Fruit fly (Drosophila melanogaster): Measurements from ENCODE around the gene CG6321.
A peak's percentile ranks its signal among the peaks of the same experiment; 100 is the strongest.

The CG6321 gene

dm6 chr3L:11061200-11061599 lies at the start of gene CG6321, which contains the start of gene Blos2:
Gene CG6321, minus strand, starts transcription at chr3L:11061224.
Gene Blos2, plus strand, starts transcription at chr3L:11061571.
- peak; percentile 77 for TF ChIP-seq CG8301 (tag; optimal IDR thresholded peaks at IDR 0.05)
- TF ChIP-seq Pif1B (GFP tag; optimal IDR thresholded peaks at IDR 0.05), result peak; percentile 69
- TF ChIP-seq gl (tag; optimal IDR thresholded peaks at IDR 0.05), result peak; percentile 0
- TF ChIP-seq CG17806 (tag; optimal IDR thresholded peaks at IDR 0.05), result peak; percentile 75
- TF ChIP-seq Ets98B (GFP tag; IDR thresholded peaks at IDR 0.05), result peak; percentile 73
- peak; percentile 70; the same call in 2 of the 3 replicates for TF ChIP-seq CG4496 (GFP tag; IDR thresholded peaks at IDR 0.05)
- peak; percentile 77 for TF ChIP-seq CG8159 (tag; optimal IDR thresholded peaks at IDR 0.05)
- TF ChIP-seq Snoo (tag; optimal IDR thresholded peaks at IDR 0.05), result peak; percentile 58
- peak; percentile 70 for TF ChIP-seq CG15710 (tag; optimal IDR thresholded peaks at IDR 0.05)
- TF ChIP-seq CG32121 (GFP tag; IDR thresholded peaks at IDR 0.05), result peak; percentile 69
- TF ChIP-seq CG9948 (tag; optimal IDR thresholded peaks at IDR 0.05), result peak; percentile 72
- TF ChIP-seq fd96Ca (GFP tag; IDR thresholded peaks at IDR 0.05), result no peak
- no peak for TF ChIP-seq CG13204 (GFP tag; optimal IDR thresholded peaks at IDR 0.05)
- no peak for TF ChIP-seq rn (GFP tag; IDR thresholded peaks at IDR 0.05)
- peak; percentile 74 for TF ChIP-seq CG14655 (GFP tag; optimal IDR thresholded peaks at IDR 0.05)
- peak; percentile 66 for TF ChIP-seq CG34367 (tag; optimal IDR thresholded peaks at IDR 0.05)
- TF ChIP-seq CG10348 (GFP tag; IDR thresholded peaks at IDR 0.05), result no peak
- peak; percentile 69 for TF ChIP-seq Pif1A (GFP tag; optimal IDR thresholded peaks at IDR 0.05)
- no peak for TF ChIP-seq EcR (GFP tag; optimal IDR thresholded peaks at IDR 0.05)
- TF ChIP-seq CG12605 (GFP tag; IDR thresholded peaks at IDR 0.05), result peak; percentile 76
- TF ChIP-seq D1 (tag; optimal IDR thresholded peaks at IDR 0.05), result no peak

- TF ChIP-seq CG9948 (tag; optimal IDR thresholded peaks at IDR 0.05), result no peak
- no peak for TF ChIP-seq Pif1B (GFP tag; optimal IDR thresholded peaks at IDR 0.05)
- no peak for TF ChIP-seq EcR (GFP tag; optimal IDR thresholded peaks at IDR 0.05)
- no peak for TF ChIP-seq CG12605 (GFP tag; IDR thresholded peaks at IDR 0.05)
- TF ChIP-seq CG34367 (tag; optimal IDR thresholded peaks at IDR 0.05), result no peak
- TF ChIP-seq CG4496 (GFP tag; IDR thresholded peaks at IDR 0.05), result no peak
- no peak for TF ChIP-seq CG8301 (tag; optimal IDR thresholded peaks at IDR 0.05)
- TF ChIP-seq CG14655 (GFP tag; optimal IDR thresholded peaks at IDR 0.05), result no peak
- TF ChIP-seq CG10348 (GFP tag; IDR thresholded peaks at IDR 0.05), result no peak
Measured at dm6 chr3L:11109454-11109853, 48.4 kb upstream of the CG6321 start, which contains the start of the genes CG34012 and emei. Gene CG34012, minus strand, starts transcription at chr3L:11109505. Gene emei, plus strand, starts transcription at chr3L:11109690.

dm6 chr3L:11107935-11108334 lies 46.9 kb upstream of the CG6321 start, which contains the start of gene CG12522:
Gene CG12522, plus strand, starts transcription at chr3L:11108235.
- no peak for TF ChIP-seq Pif1B (GFP tag; optimal IDR thresholded peaks at IDR 0.05)
- no peak for TF ChIP-seq CG14655 (GFP tag; optimal IDR thresholded peaks at IDR 0.05)
- no peak for TF ChIP-seq gl (tag; optimal IDR thresholded peaks at IDR 0.05)
- TF ChIP-seq fd96Ca (GFP tag; IDR thresholded peaks at IDR 0.05), result no peak
- TF ChIP-seq rn (GFP tag; IDR thresholded peaks at IDR 0.05), result no peak
- no peak for TF ChIP-seq Snoo (tag; optimal IDR thresholded peaks at IDR 0.05)
- TF ChIP-seq CG4496 (GFP tag; IDR thresholded peaks at IDR 0.05), result no peak
- TF ChIP-seq CG15710 (tag; optimal IDR thresholded peaks at IDR 0.05), result no peak
- TF ChIP-seq CG13204 (GFP tag; optimal IDR thresholded peaks at IDR 0.05), result no peak
- TF ChIP-seq CG34367 (tag; optimal IDR thresholded peaks at IDR 0.05), result no peak
- TF ChIP-seq CG10348 (GFP tag; IDR thresholded peaks at IDR 0.05), result no peak

dm6 chr3L:11107432-11107831 lies 46.4 kb upstream of the CG6321 start, which contains the start of gene CG32073:
Gene CG32073, minus strand, starts transcription at chr3L:11107582.
- no peak for TF ChIP-seq Pif1A (GFP tag; optimal IDR thresholded peaks at IDR 0.05)
- no peak for TF ChIP-seq Pif1B (GFP tag; optimal IDR thresholded peaks at IDR 0.05)
- no peak for TF ChIP-seq CG34367 (tag; optimal IDR thresholded peaks at IDR 0.05)
- TF ChIP-seq CG12605 (GFP tag; IDR thresholded peaks at IDR 0.05), result no peak
- TF ChIP-seq CG15710 (tag; optimal IDR thresholded peaks at IDR 0.05), result no peak
- no peak for TF ChIP-seq Ets98B (GFP tag; IDR thresholded peaks at IDR 0.05)
- no peak for TF ChIP-seq gl (tag; optimal IDR thresholded peaks at IDR 0.05)
- no peak for TF ChIP-seq CG9948 (tag; optimal IDR thresholded peaks at IDR 0.05)
- TF ChIP-seq CG32121 (GFP tag; IDR thresholded peaks at IDR 0.05), result no peak
- TF ChIP-seq CG13204 (GFP tag; optimal IDR thresholded peaks at IDR 0.05), result no peak
- no peak for TF ChIP-seq EcR (GFP tag; optimal IDR thresholded peaks at IDR 0.05)
- TF ChIP-seq CG8301 (tag; optimal IDR thresholded peaks at IDR 0.05), result no peak
- no peak for TF ChIP-seq Snoo (tag; optimal IDR thresholded peaks at IDR 0.05)
- TF ChIP-seq CG14655 (GFP tag; optimal IDR thresholded peaks at IDR 0.05), result no peak
- no peak for TF ChIP-seq rn (GFP tag; IDR thresholded peaks at IDR 0.05)
- no peak for TF ChIP-seq CG17806 (tag; optimal IDR thresholded peaks at IDR 0.05)
- no peak for TF ChIP-seq CG4496 (GFP tag; IDR thresholded peaks at IDR 0.05)
- TF ChIP-seq CG8159 (tag; optimal IDR thresholded peaks at IDR 0.05), result no peak
- TF ChIP-seq D1 (tag; optimal IDR thresholded peaks at IDR 0.05), result no peak

- no peak for TF ChIP-seq Pif1A (GFP tag; optimal IDR thresholded peaks at IDR 0.05)
- no peak for TF ChIP-seq fd96Ca (GFP tag; IDR thresholded peaks at IDR 0.05)
- no peak for TF ChIP-seq CG13204 (GFP tag; optimal IDR thresholded peaks at IDR 0.05)
- TF ChIP-seq Pif1B (GFP tag; optimal IDR thresholded peaks at IDR 0.05), result no peak
Measured at dm6 chr3L:11103773-11104172, 42.7 kb upstream of the CG6321 start, which contains the start of gene CG32071. Gene CG32071, minus strand, starts transcription at chr3L:11103873.

dm6 chr3L:11102930-11103329 lies 41.9 kb upstream of the CG6321 start, which contains the start of gene Elo68alpha:
Gene Elo68alpha, minus strand, starts transcription at chr3L:11103030.
- TF ChIP-seq CG32121 (GFP tag; IDR thresholded peaks at IDR 0.05) (no peak), rn (GFP tag; IDR thresholded peaks at IDR 0.05) (no peak), CG34367 (tag; optimal IDR thresholded peaks at IDR 0.05) (no peak), Pif1B (GFP tag; optimal IDR thresholded peaks at IDR 0.05) (no peak), Ets98B (GFP tag; IDR thresholded peaks at IDR 0.05) (no peak), CG4496 (GFP tag; IDR thresholded peaks at IDR 0.05) (no peak), CG12605 (GFP tag; IDR thresholded peaks at IDR 0.05) (no peak), EcR (GFP tag; optimal IDR thresholded peaks at IDR 0.05) (no peak), CG15710 (tag; optimal IDR thresholded peaks at IDR 0.05) (no peak)
